Worm (Caenorhabditis elegans) whole organism, L3 larva: Measurements from ENCODE around the gene F17E9.18.

Experiments used
- ama-1 ChIP-seq: fragments of 150-350 bp; optimal IDR thresholded peaks from 2 replicates; lab custom pipeline; 2018
- ceh-28 ChIP-seq: fragments of 150-350 bp; optimal IDR thresholded peaks from 2 replicates; lab custom pipeline; 2014; ENCODE audit warnings: missing biosample characterization, missing genetic modification reagents, missing genetic modification characterization
- egl-5 ChIP-seq: fragments of 150-350 bp; optimal IDR thresholded peaks from 2 replicates; lab custom pipeline; 2017; ENCODE audit warnings: missing biosample characterization, missing genetic modification reagents, missing genetic modification characterization, inconsistent platforms
- elt-2 ChIP-seq: sonication (generic microtip); optimal IDR thresholded peaks from 2 replicates; lab custom pipeline; 2016; ENCODE audit warnings: missing genetic modification reagents, mild to moderate bottlenecking, missing genetic modification characterization, missing compliant biosample characterization
- fkh-10 ChIP-seq: sonication (generic microtip); optimal IDR thresholded peaks from 2 replicates; lab custom pipeline; 2017; ENCODE audit warnings: missing biosample characterization, missing genetic modification reagents, missing genetic modification characterization
- fkh-2 ChIP-seq: fragments of 150-350 bp; optimal IDR thresholded peaks from 2 replicates; lab custom pipeline; 2014; ENCODE audit warnings: missing biosample characterization, missing genetic modification reagents, missing genetic modification characterization
- nhr-12 ChIP-seq: fragments of 150-350 bp; optimal IDR thresholded peaks from 2 replicates; lab custom pipeline; 2014; ENCODE audit warnings: missing biosample characterization, missing genetic modification characterization
- nhr-25 ChIP-seq: sonication (generic microtip); optimal IDR thresholded peaks from 2 replicates; lab custom pipeline; 2017; ENCODE audit warnings: missing biosample characterization, missing genetic modification characterization
- pha-4 ChIP-seq: fragments of 150-350 bp; optimal IDR thresholded peaks from 2 replicates; lab custom pipeline; 2014; ENCODE audit warnings: missing biosample characterization, missing genetic modification reagents, missing genetic modification characterization
- skn-1 ChIP-seq: fragments of 150-350 bp; optimal IDR thresholded peaks from 2 replicates; lab custom pipeline; 2014; ENCODE audit warnings: missing biosample characterization, missing genetic modification characterization

ce11 chrIV:8333954-8333987, 13.2 kb downstream of the F17E9.18 start, which contains the start of gene his-31:
- TF ChIP-seq nhr-12 (tag; lab: Kevin White, UChicago) (no peak), pha-4 (tag; lab: Kevin White, UChicago) (no peak), fkh-10 (GFP tag; lab: Kevin White, UChicago) (no peak), ama-1 (lab: Kevin White, UChicago) (no peak), egl-5 (tag; lab: Kevin White, UChicago) (no peak), nhr-25 (tag; lab: Kevin White, UChicago) (no peak), elt-2 (no peak), fkh-2 (tag; lab: Kevin White, UChicago) (no peak), skn-1 (tag; lab: Kevin White, UChicago) (no peak), ceh-28 (tag; lab: Kevin White, UChicago) (no peak)
